Fruit fly (Drosophila melanogaster) whole organism, wandering third instar larva: Measurements from ENCODE around the gene Klc.

Source experiments
- Abd-B ChIP-seq: fragments of >200 bp; optimal IDR thresholded peaks from 2 replicates; lab custom pipeline; 2017; ENCODE audit warnings: missing biosample characterization, missing genetic modification characterization
- GATAd ChIP-seq: sonication (Bioruptor generic); optimal IDR thresholded peaks from 2 replicates; lab custom pipeline; 2016; ENCODE audit warnings: missing biosample characterization, missing genetic modification characterization
- Hr83 ChIP-seq: fragments of 200-300 bp; sonication (Bioruptor generic); optimal IDR thresholded peaks from 2 replicates; lab custom pipeline; 2016; ENCODE audit warnings: missing biosample characterization, mild to moderate bottlenecking, missing genetic modification characterization, moderate library complexity; ENCODE audit not compliant: poor library complexity, severe bottlenecking
- Myc ChIP-seq: fragments of >200 bp; optimal IDR thresholded peaks from 2 replicates; lab custom pipeline; 2017
- Sp1 ChIP-seq: fragments of 200-800 bp; sonication (Bioruptor generic); optimal IDR thresholded peaks from 3 replicates; lab custom pipeline; 2019; ENCODE audit warnings: missing biosample characterization, mild to moderate bottlenecking, missing genetic modification characterization, moderate library complexity
- dsf ChIP-seq: sonication (Bioruptor generic); optimal IDR thresholded peaks from 2 replicates; lab custom pipeline; 2016; ENCODE audit warnings: missing biosample characterization, missing genetic modification characterization, borderline replicate concordance
- foxo ChIP-seq, 2 experiments: fragments of 200-800 bp; sonication (Bioruptor generic); optimal IDR thresholded peaks; 2 replicates in 1 of 2; 3 replicates in 1 of 2; lab custom pipeline; 2016 to 2017; ENCODE audit warnings: missing biosample characterization in 2 of 2, missing genetic modification characterization in 2 of 2
- fru ChIP-seq: fragments of 200-800 bp; sonication (Bioruptor generic); optimal IDR thresholded peaks from 3 replicates; lab custom pipeline; 2016; ENCODE audit warnings: missing biosample characterization, mild to moderate bottlenecking, missing genetic modification characterization
- jim ChIP-seq: fragments of 175-275, 200-325 bp; sonication (Bioruptor generic); optimal IDR thresholded peaks from 2 replicates; lab custom pipeline; 2016; ENCODE audit warnings: missing biosample characterization, mild to moderate bottlenecking, missing genetic modification characterization
- usp ChIP-seq: fragments of >200 bp; optimal IDR thresholded peaks from 2 replicates; lab custom pipeline; 2017; ENCODE audit warnings: missing biosample characterization, missing genetic modification characterization

- TF ChIP-seq dsf = no peak
- TF ChIP-seq fru (GFP tag; lab: Kevin White, UChicago) = no peak
- no peak for TF ChIP-seq Sp1 (GFP tag; lab: Kevin White, UChicago)
- TF ChIP-seq Hr83 = no peak
- TF ChIP-seq usp (GFP tag; lab: Kevin White, UChicago) = no peak
- no peak for TF ChIP-seq GATAd (GFP tag; lab: Kevin White, UChicago)
- no peak for TF ChIP-seq jim
- TF ChIP-seq Myc (lab: Kevin White, UChicago) = no peak
- TF ChIP-seq Abd-B (GFP tag; lab: Kevin White, UChicago) = no peak
- no peak for TF ChIP-seq foxo (GFP tag; optimal IDR thresholded peaks at IDR 0.05; lab: Kevin White, UChicago)
Observed at dm6 chr3L:12729601-12730000, 20.3 kb downstream of the Klc start.
